Worm (Caenorhabditis elegans) whole organism, L4/young adult: Measurements from ENCODE around the gene F54D11.4.
"Not testable (repeated sequence)": the region's sequence is repeated elsewhere in the genome, so short reads cannot be mapped to it uniquely, and the experiment has no call there.

Experiments used
- W03F9.2 ChIP-seq: fragments of 150-350 bp; optimal IDR thresholded peaks from 2 replicates; lab custom pipeline; 2014; ENCODE audit warnings: missing biosample characterization, missing genetic modification characterization
- dao-5 ChIP-seq: sonication (generic microtip); optimal IDR thresholded peaks from 2 replicates; lab custom pipeline; 2016; ENCODE audit warnings: missing genotype, missing genetic modification characterization, moderate library complexity, missing compliant biosample characterization
- him-1 ChIP-seq: sonication (generic microtip); optimal IDR thresholded peaks from 2 replicates; lab custom pipeline; 2016; ENCODE audit warnings: missing genotype, missing genetic modification reagents, missing genetic modification characterization, missing compliant biosample characterization

F54D11.4 gene

ce11 chrV:4615802-4616201, at the start of gene F54D11.4, which contains the start of gene Y61A9LA.10:
Gene F54D11.4 (plus strand): TSS chrV:4616151.
Gene Y61A9LA.10 (minus strand): TSS chrV:4615817.
- no peak for TF ChIP-seq him-1 (tag; lab: Kevin White, UChicago)
- no peak for TF ChIP-seq dao-5 (tag; lab: Kevin White, UChicago)
- peak; percentile 88 for TF ChIP-seq W03F9.2

- TF ChIP-seq him-1 (tag; lab: Kevin White, UChicago) (no peak), W03F9.2 (peak; percentile 38)
Measured at ce11 chrV:4569999-4570627, 45.8 kb upstream of the F54D11.4 start, which contains the start of gene sut-2. Gene sut-2 (minus strand): TSS chrV:4570049.

- TF ChIP-seq W03F9.2 (no peak), dao-5 (tag; lab: Kevin White, UChicago) (no peak), him-1 (tag; lab: Kevin White, UChicago) (no peak)
Measured at ce11 chrV:4570833-4571232, 45.1 kb upstream of the F54D11.4 start, which contains the start of gene Y61A9LA.3. Gene Y61A9LA.3 (plus strand): TSS chrV:4571133.

- TF ChIP-seq dao-5 (tag; lab: Kevin White, UChicago) = no peak
- no peak for TF ChIP-seq W03F9.2
- TF ChIP-seq him-1 (tag; lab: Kevin White, UChicago) = no peak
Measured at ce11 chrV:4571997-4572396, 44.0 kb upstream of the F54D11.4 start.

ce11 chrV:4573824-4574223, 42.1 kb upstream of the F54D11.4 start, which contains the start of gene hpo-39:
Gene hpo-39 (minus strand): TSS chrV:4573924.
- not testable (repeated sequence) for TF ChIP-seq dao-5 (tag; lab: Kevin White, UChicago); him-1 (tag; lab: Kevin White, UChicago); W03F9.2

ce11 chrV:4575458-4575857, 40.5 kb upstream of the F54D11.4 start:
- TF ChIP-seq W03F9.2 (no peak), dao-5 (tag; lab: Kevin White, UChicago) (no peak), him-1 (tag; lab: Kevin White, UChicago) (no peak)

ce11 chrV:4580594-4580993, 35.4 kb upstream of the F54D11.4 start:
- no peak for TF ChIP-seq dao-5 (tag; lab: Kevin White, UChicago)
- no peak for TF ChIP-seq him-1 (tag; lab: Kevin White, UChicago)
- no peak for TF ChIP-seq W03F9.2

ce11 chrV:4585009-4585408, 30.9 kb upstream of the F54D11.4 start, which contains the start of gene Y61A9LA.1:
Gene Y61A9LA.1 (plus strand): TSS chrV:4585309.
- TF ChIP-seq dao-5 (tag; lab: Kevin White, UChicago) (no peak), him-1 (tag; lab: Kevin White, UChicago) (no peak)

ce11 chrV:4590791-4591190, 25.2 kb upstream of the F54D11.4 start:
- no peak for TF ChIP-seq dao-5 (tag; lab: Kevin White, UChicago)
- TF ChIP-seq him-1 (tag; lab: Kevin White, UChicago) = no peak
- TF ChIP-seq W03F9.2 = no peak

ce11 chrV:4598489-4598888, 17.5 kb upstream of the F54D11.4 start:
- TF ChIP-seq dao-5 (tag; lab: Kevin White, UChicago) = no peak
- TF ChIP-seq him-1 (tag; lab: Kevin White, UChicago) = no peak
- TF ChIP-seq W03F9.2 = no peak

ce11 chrV:4599225-4599624, 16.7 kb upstream of the F54D11.4 start:
- TF ChIP-seq dao-5 (tag; lab: Kevin White, UChicago) (no peak), him-1 (tag; lab: Kevin White, UChicago) (no peak), W03F9.2 (no peak)

- TF ChIP-seq dao-5 (tag; lab: Kevin White, UChicago) = no peak
- TF ChIP-seq W03F9.2 = no peak
Measured at ce11 chrV:4606828-4607227, 9.1 kb upstream of the F54D11.4 start, which contains the start of gene txt-6. Gene txt-6 (minus strand): TSS chrV:4606928.

- no peak for TF ChIP-seq dao-5 (tag; lab: Kevin White, UChicago)
- TF ChIP-seq him-1 (tag; lab: Kevin White, UChicago) = no peak
- TF ChIP-seq W03F9.2 = no peak
Measured at ce11 chrV:4617260-4617659, 1.3 kb downstream of the F54D11.4 start, which contains the start of gene sumv-2. Gene sumv-2 (plus strand): TSS chrV:4617560.

- no peak for TF ChIP-seq dao-5 (tag; lab: Kevin White, UChicago)
- TF ChIP-seq him-1 (tag; lab: Kevin White, UChicago) = no peak
Measured at ce11 chrV:4623535-4623934, 7.6 kb downstream of the F54D11.4 start.

- no peak for TF ChIP-seq him-1 (tag; lab: Kevin White, UChicago)
- TF ChIP-seq dao-5 (tag; lab: Kevin White, UChicago) = no peak
Measured at ce11 chrV:4624717-4625116, 8.8 kb downstream of the F54D11.4 start.
